Worm (Caenorhabditis elegans) whole organism, late embryonic: ENCODE results near the gene lgc-32.

Experiments used
- F13H6.1 ChIP-seq: sonication (generic microtip); optimal IDR thresholded peaks from 2 replicates; lab custom pipeline; 2016; ENCODE audit warnings: missing genetic modification characterization, missing compliant biosample characterization
- Y22D7AL.16 ChIP-seq: sonication (generic microtip); optimal IDR thresholded peaks from 2 replicates; lab custom pipeline; 2016; ENCODE audit warnings: missing genetic modification characterization, missing compliant biosample characterization
- ceh-9 ChIP-seq: sonication (generic microtip); optimal IDR thresholded peaks from 2 replicates; lab custom pipeline; 2016; ENCODE audit warnings: mild to moderate bottlenecking, missing genetic modification characterization, inconsistent platforms, missing compliant biosample characterization
- elt-2 ChIP-seq: sonication (generic microtip); optimal IDR thresholded peaks from 2 replicates; lab custom pipeline; 2016; ENCODE audit warnings: missing genetic modification reagents, missing genetic modification characterization, missing compliant biosample characterization
- fkh-10 ChIP-seq: fragments of 150-350 bp; optimal IDR thresholded peaks from 2 replicates; lab custom pipeline; 2014; ENCODE audit warnings: missing biosample characterization, missing genetic modification reagents, missing genetic modification characterization
- nfya-1 ChIP-seq: sonication (generic microtip); optimal IDR thresholded peaks from 2 replicates; lab custom pipeline; 2017; ENCODE audit warnings: missing genetic modification characterization, mild to moderate bottlenecking, missing compliant biosample characterization, antibody characterized with exemption, moderate library complexity
- npax-4 ChIP-seq: sonication (generic microtip); optimal IDR thresholded peaks from 2 replicates; lab custom pipeline; 2016; ENCODE audit warnings: missing genetic modification characterization, missing compliant biosample characterization
- pros-1 ChIP-seq: fragments of 150-350 bp; optimal IDR thresholded peaks from 2 replicates; lab custom pipeline; 2014; ENCODE audit warnings: missing biosample characterization, missing genetic modification reagents, missing genetic modification characterization
- sox-4 ChIP-seq: sonication (generic microtip); optimal IDR thresholded peaks from 2 replicates; lab custom pipeline; 2017; ENCODE audit warnings: mild to moderate bottlenecking, missing genetic modification characterization, inconsistent platforms, missing compliant biosample characterization
- tbx-2 ChIP-seq: sonication (generic microtip); optimal IDR thresholded peaks from 2 replicates; lab custom pipeline; 2016; ENCODE audit warnings: missing genetic modification characterization, missing compliant biosample characterization
- unc-42 ChIP-seq: sonication (generic microtip); optimal IDR thresholded peaks from 2 replicates; lab custom pipeline; 2016; ENCODE audit warnings: missing genotype, missing genetic modification characterization, missing compliant biosample characterization

- TF ChIP-seq fkh-10 (GFP tag; lab: Kevin White, UChicago) (no peak), ceh-9 (tag; lab: Kevin White, UChicago) (no peak), npax-4 (tag; lab: Kevin White, UChicago) (no peak), Y22D7AL.16 (tag; lab: Kevin White, UChicago) (no peak), nfya-1 (tag; lab: Kevin White, UChicago) (no peak), unc-42 (no peak), pros-1 (tag; lab: Kevin White, UChicago) (no peak), tbx-2 (tag; lab: Kevin White, UChicago) (no peak), F13H6.1 (tag; lab: Kevin White, UChicago) (no peak), sox-4 (tag; lab: Kevin White, UChicago) (no peak), elt-2 (tag; lab: Kevin White, UChicago) (no peak)
Measured at ce11 chrX:714398-714797, 42.5 kb downstream of the lgc-32 start, which contains the start of gene irk-2.
